Fruit fly (Drosophila melanogaster) S2 (cell line): ENCODE measurements around the gene Rab26.

ENCODE experiments used
- CG8478 ChIP-seq: fragments of >200 bp; optimal IDR thresholded peaks from 2 replicates; lab custom pipeline; 2018
- CTCF ChIP-seq, 2 experiments: fragments of >200 bp; optimal IDR thresholded peaks; 2 replicates each; lab custom pipeline; 2018

- no peak for TF ChIP-seq CTCF (optimal IDR thresholded peaks at IDR 0.05; lab: Kevin White, UChicago)
- TF ChIP-seq CG8478 (lab: Kevin White, UChicago) = no peak
Measured at dm6 chr3L:21303659-21304058, 14.9 kb upstream of the Rab26 start.
